ENCODE assay signal across 1 fruit fly cellular context in genomic region chr3R:22410537-22411360, dm6.
TF ChIP-seq lines count a peak whose summit lies in the region.

CG13850 (minus strand) TSS chr3R:22410915.
lqfR (plus strand) TSS chr3R:22411301.

TF ChIP-seq in whole organism, embryonic, 481 proteins besides CTCF, POLR2A, EP300 and RAD21 (continued from another document and continues in another):
- no peak for TF ChIP-seq CkIIα-i1 (GFP tag; IDR thresholded peaks at IDR 0.05; lab: Robert Waterston, UW)
- no peak for TF ChIP-seq unc-4 (GFP tag; IDR thresholded peaks at IDR 0.05; lab: Robert Waterston, UW; ENCODE audit: partially characterized antibody)
- TF ChIP-seq CG14710 (tag; optimal IDR thresholded peaks at IDR 0.05; lab: Kevin White, UChicago) = peak; percentile 84
- TF ChIP-seq phol (tag; optimal IDR thresholded peaks at IDR 0.05; lab: Kevin White, UChicago) = peak; percentile 75
- no peak; the same call in 2 of the 3 replicates for TF ChIP-seq CG11560 (tag; IDR thresholded peaks at IDR 0.05; lab: Robert Waterston, UW)
- TF ChIP-seq zen2 (GFP tag; IDR thresholded peaks at IDR 0.05; lab: Robert Waterston, UW; ENCODE audit: partially characterized antibody) = no peak
- peak; percentile 53; the same call in 1 of the 2 replicates for TF ChIP-seq esg (GFP tag; conservative IDR thresholded peaks at IDR 0.05; lab: Robert Waterston, UW)
- peak; percentile 38 for TF ChIP-seq ATbp (GFP tag; optimal IDR thresholded peaks at IDR 0.05; lab: Kevin White, UChicago)
- TF ChIP-seq abd-A (tag; optimal IDR thresholded peaks at IDR 0.05; lab: Kevin White, UChicago) = no peak
- TF ChIP-seq jigr1 (GFP tag; IDR thresholded peaks at IDR 0.05; lab: Robert Waterston, UW) = no peak
- TF ChIP-seq CG17829 (tag; optimal IDR thresholded peaks at IDR 0.05; lab: Kevin White, UChicago) = peak; percentile 54
- peak; percentile 65 for TF ChIP-seq CG11456 (GFP tag; IDR thresholded peaks at IDR 0.05; lab: Robert Waterston, UW)
- no peak for TF ChIP-seq gt (GFP tag; IDR thresholded peaks at IDR 0.05; lab: Robert Waterston, UW)
- peak; percentile 73 for TF ChIP-seq Usf (GFP tag; optimal IDR thresholded peaks at IDR 0.05; lab: Kevin White, UChicago)
- peak; percentile 80 for TF ChIP-seq Hmr (GFP tag; optimal IDR thresholded peaks at IDR 0.05; lab: Kevin White, UChicago)
- TF ChIP-seq CG10654 (GFP tag; optimal IDR thresholded peaks at IDR 0.05; lab: Kevin White, UChicago) = peak; percentile 81
- TF ChIP-seq Myb (GFP tag; optimal IDR thresholded peaks at IDR 0.05; lab: Kevin White, UChicago) = peak; percentile 83
- peak; percentile 59 for TF ChIP-seq CG3163 (GFP tag; optimal IDR thresholded peaks at IDR 0.05; lab: Kevin White, UChicago)
- peak; percentile 97 for TF ChIP-seq CG10267 (tag; optimal IDR thresholded peaks at IDR 0.05; lab: Kevin White, UChicago)
- no peak for TF ChIP-seq CG7745 (tag; optimal IDR thresholded peaks at IDR 0.05; lab: Kevin White, UChicago)
- no peak for TF ChIP-seq CG32772 (GFP tag; IDR thresholded peaks at IDR 0.05; lab: Robert Waterston, UW)
- TF ChIP-seq Optix (GFP tag; IDR thresholded peaks at IDR 0.05; lab: Robert Waterston, UW) = no peak
- TF ChIP-seq vfl (GFP tag; optimal IDR thresholded peaks at IDR 0.05; lab: Kevin White, UChicago) = peak; percentile 73
- TF ChIP-seq CG6791 (GFP tag; IDR thresholded peaks at IDR 0.05; lab: Robert Waterston, UW; ENCODE audit: partially characterized antibody) = no peak
- TF ChIP-seq Abd-B (GFP tag; optimal IDR thresholded peaks at IDR 0.05; lab: Kevin White, UChicago) = peak; percentile 79
- TF ChIP-seq pho (GFP tag; optimal IDR thresholded peaks at IDR 0.05; lab: Kevin White, UChicago) = peak; percentile 86
- no peak for TF ChIP-seq CG6175 (GFP tag; IDR thresholded peaks at IDR 0.05; lab: Robert Waterston, UW)
- TF ChIP-seq CG17359 (tag; optimal IDR thresholded peaks at IDR 0.05; lab: Kevin White, UChicago) = peak; percentile 54
- peak; percentile 84 to 88 for TF ChIP-seq dpn (GFP tag; optimal IDR thresholded peaks at IDR 0.05; lab: Kevin White, UChicago)
- peak; percentile 81 for TF ChIP-seq jumu (GFP tag; optimal IDR thresholded peaks at IDR 0.05; lab: Kevin White, UChicago)
- TF ChIP-seq CG16815 (GFP tag; optimal IDR thresholded peaks at IDR 0.05; lab: Kevin White, UChicago) = peak; percentile 83
- no peak for TF ChIP-seq chinmo (GFP tag; IDR thresholded peaks at IDR 0.05; lab: Robert Waterston, UW; ENCODE audit: partially characterized antibody)
- TF ChIP-seq Rfx (GFP tag; IDR thresholded peaks at IDR 0.05; lab: Robert Waterston, UW) = peak; percentile 86
- TF ChIP-seq Dp (GFP tag; optimal IDR thresholded peaks at IDR 0.05; lab: Kevin White, UChicago) = no peak
- peak; percentile 77 for TF ChIP-seq Ptx1 (GFP tag; IDR thresholded peaks at IDR 0.05; lab: Robert Waterston, UW)
- TF ChIP-seq crp (GFP tag; optimal IDR thresholded peaks at IDR 0.05; lab: Kevin White, UChicago) = peak; percentile 21 to 84
- no peak for TF ChIP-seq pan (optimal IDR thresholded peaks at IDR 0.05; lab: Kevin White, UChicago)
- TF ChIP-seq pan (GFP tag; optimal IDR thresholded peaks at IDR 0.05 in 1 of 2, IDR thresholded peaks at IDR 0.05 in 1 of 2) = no peak
- TF ChIP-seq amos (GFP tag; IDR thresholded peaks at IDR 0.05; lab: Robert Waterston, UW; ENCODE audit: partially characterized antibody) = no peak
- TF ChIP-seq ind (GFP tag; optimal IDR thresholded peaks at IDR 0.05; lab: Kevin White, UChicago) = peak; percentile 78
- TF ChIP-seq CG10321 (GFP tag; IDR thresholded peaks at IDR 0.05; lab: Robert Waterston, UW) = 0 out of 2 replicates have a peak, but pooled peaks have one; percentile 4
- peak; percentile 80 for TF ChIP-seq dm (GFP tag; optimal IDR thresholded peaks at IDR 0.05; lab: Kevin White, UChicago)
- peak; percentile 45; the same call in 1 of the 2 replicates for TF ChIP-seq Xrp1 (GFP tag; IDR thresholded peaks at IDR 0.05; lab: Robert Waterston, UW)
- no peak for TF ChIP-seq crol (GFP tag; IDR thresholded peaks at IDR 0.05; lab: Robert Waterston, UW)
- TF ChIP-seq B-H1 (GFP tag; IDR thresholded peaks at IDR 0.05; lab: Robert Waterston, UW) = no peak
- TF ChIP-seq Ets65A (GFP tag; lab: Kevin White, UChicago) = peak; percentile 99
- 0 out of 2 replicates have a peak, but pooled peaks have one; percentile 6 for TF ChIP-seq bbx (GFP tag; IDR thresholded peaks at IDR 0.05; lab: Robert Waterston, UW; ENCODE audit: partially characterized antibody)
- no peak for TF ChIP-seq ara (GFP tag; IDR thresholded peaks at IDR 0.05; lab: Robert Waterston, UW)
- peak; percentile 64 for TF ChIP-seq CG33557 (GFP tag; optimal IDR thresholded peaks at IDR 0.05; lab: Kevin White, UChicago)
- TF ChIP-seq zfh1 (GFP tag; IDR thresholded peaks at IDR 0.05; lab: Robert Waterston, UW) = peak; percentile 14; the same call in 1 of the 3 replicates
- TF ChIP-seq CG11695 (GFP tag; IDR thresholded peaks at IDR 0.05; lab: Robert Waterston, UW) = no peak
- no peak for TF ChIP-seq C15 (GFP tag; IDR thresholded peaks at IDR 0.05; lab: Robert Waterston, UW)
- TF ChIP-seq CG9437 (GFP tag; optimal IDR thresholded peaks at IDR 0.05; lab: Kevin White, UChicago) = peak; percentile 72
- peak in 1 of 2 experiments; percentile 16 for TF ChIP-seq insv (GFP tag; optimal IDR thresholded peaks at IDR 0.05; lab: Kevin White, UChicago)
- no peak for TF ChIP-seq z (GFP tag; IDR thresholded peaks at IDR 0.05; lab: Robert Waterston, UW)
- peak; percentile 78 for TF ChIP-seq CG1602 (GFP tag; optimal IDR thresholded peaks at IDR 0.05; lab: Kevin White, UChicago)
- peak; percentile 56 for TF ChIP-seq HHEX (GFP tag; optimal IDR thresholded peaks at IDR 0.05; lab: Kevin White, UChicago)
- peak; percentile 33 for TF ChIP-seq nerfin-1 (tag; optimal IDR thresholded peaks at IDR 0.05; lab: Kevin White, UChicago)
- TF ChIP-seq Oli (tag; optimal IDR thresholded peaks at IDR 0.05; lab: Kevin White, UChicago) = peak; percentile 66
- TF ChIP-seq CG14965 (GFP tag; optimal IDR thresholded peaks at IDR 0.05; lab: Kevin White, UChicago; ENCODE audit: borderline replicate concordance) = no peak
- peak; percentile 55 for TF ChIP-seq CG6689 (GFP tag; IDR thresholded peaks at IDR 0.05; lab: Robert Waterston, UW)
- TF ChIP-seq CG9817 (tag; optimal IDR thresholded peaks at IDR 0.05; lab: Kevin White, UChicago) = peak; percentile 79
- peak; percentile 75; the same call in 2 of the 3 replicates for TF ChIP-seq dysf (GFP tag; IDR thresholded peaks at IDR 0.05; lab: Robert Waterston, UW)
- no peak for TF ChIP-seq hth (optimal IDR thresholded peaks at IDR 0.05; lab: Kevin White, UChicago)
- TF ChIP-seq CG30431 (GFP tag; optimal IDR thresholded peaks at IDR 0.05; lab: Kevin White, UChicago) = peak; percentile 60
- no peak for TF ChIP-seq Awh (GFP tag; IDR thresholded peaks at IDR 0.05; lab: Robert Waterston, UW)
- TF ChIP-seq CG4820 (GFP tag; optimal IDR thresholded peaks at IDR 0.05; lab: Kevin White, UChicago) = peak; percentile 83
- peak; percentile 69 for TF ChIP-seq Dbx (GFP tag; IDR thresholded peaks at IDR 0.05; lab: Robert Waterston, UW)
- TF ChIP-seq Six4 (GFP tag; optimal IDR thresholded peaks at IDR 0.05; lab: Kevin White, UChicago) = peak; percentile 69
- no peak for TF ChIP-seq E2f2 (GFP tag; IDR thresholded peaks at IDR 0.05; lab: Robert Waterston, UW)
- peak; percentile 52 for TF ChIP-seq her (GFP tag; optimal IDR thresholded peaks at IDR 0.05; lab: Kevin White, UChicago)
- TF ChIP-seq Med (GFP tag; lab: Kevin White, UChicago) = peak; percentile 96
- no peak for TF ChIP-seq ap (GFP tag; IDR thresholded peaks at IDR 0.05; lab: Robert Waterston, UW)
- no peak for TF ChIP-seq CG7271 (tag; optimal IDR thresholded peaks at IDR 0.05; lab: Kevin White, UChicago)
- peak; percentile 78 for TF ChIP-seq pum (GFP tag; optimal IDR thresholded peaks at IDR 0.05; lab: Kevin White, UChicago)
- TF ChIP-seq Sry-β (GFP tag; optimal IDR thresholded peaks at IDR 0.05; lab: Kevin White, UChicago) = peak; percentile 97
- TF ChIP-seq gsb (GFP tag; IDR thresholded peaks at IDR 0.05; lab: Robert Waterston, UW) = no peak
- TF ChIP-seq CG2678 (tag; optimal IDR thresholded peaks at IDR 0.05; lab: Kevin White, UChicago) = no peak
- TF ChIP-seq zfh2 (GFP tag; optimal IDR thresholded peaks at IDR 0.05; lab: Kevin White, UChicago) = peak; percentile 92
- TF ChIP-seq dimm (GFP tag; IDR thresholded peaks at IDR 0.05; lab: Robert Waterston, UW) = no peak
- no peak for TF ChIP-seq grn (GFP tag; optimal IDR thresholded peaks at IDR 0.05; lab: Kevin White, UChicago)
- TF ChIP-seq sens-2 (GFP tag; IDR thresholded peaks at IDR 0.05; lab: Robert Waterston, UW) = no peak
- TF ChIP-seq az2 (GFP tag; optimal IDR thresholded peaks at IDR 0.05; lab: Kevin White, UChicago) = peak; percentile 71
- peak; percentile 55 for TF ChIP-seq pzg (GFP tag; optimal IDR thresholded peaks at IDR 0.05; lab: Kevin White, UChicago)
- TF ChIP-seq zen (tag; optimal IDR thresholded peaks at IDR 0.05; lab: Kevin White, UChicago) = peak; percentile 29
- TF ChIP-seq p53 (GFP tag; optimal IDR thresholded peaks at IDR 0.05; lab: Kevin White, UChicago) = no peak
- TF ChIP-seq sima (GFP tag; optimal IDR thresholded peaks at IDR 0.05; lab: Kevin White, UChicago) = no peak
- TF ChIP-seq lbe (GFP tag; optimal IDR thresholded peaks at IDR 0.05; lab: Kevin White, UChicago) = peak; percentile 38
- no peak for TF ChIP-seq usp (GFP tag; optimal IDR thresholded peaks at IDR 0.05; lab: Kevin White, UChicago)
- peak; percentile 21 for TF ChIP-seq CG3065 (GFP tag; optimal IDR thresholded peaks at IDR 0.05; lab: Kevin White, UChicago)
- peak; percentile 77 for TF ChIP-seq CG12155 (GFP tag; optimal IDR thresholded peaks at IDR 0.05; lab: Kevin White, UChicago)
- peak; percentile 71 for TF ChIP-seq pb (GFP tag; optimal IDR thresholded peaks at IDR 0.05; lab: Kevin White, UChicago)
- TF ChIP-seq CG3995 (GFP tag; optimal IDR thresholded peaks at IDR 0.05; lab: Kevin White, UChicago) = peak; percentile 69
- TF ChIP-seq Sin3A (optimal IDR thresholded peaks at IDR 0.05; lab: Kevin White, UChicago) = peak; percentile 80
- peak; percentile 68 for TF ChIP-seq trh (GFP tag; optimal IDR thresholded peaks at IDR 0.05; lab: Kevin White, UChicago)
- peak; percentile 70 for TF ChIP-seq CG12104 (GFP tag; optimal IDR thresholded peaks at IDR 0.05; lab: Kevin White, UChicago)
- TF ChIP-seq CG15073 (GFP tag; optimal IDR thresholded peaks at IDR 0.05; lab: Kevin White, UChicago) = no peak
- TF ChIP-seq CG3281 (GFP tag; optimal IDR thresholded peaks at IDR 0.05; lab: Kevin White, UChicago) = peak; percentile 67
- TF ChIP-seq Fer1 (GFP tag; optimal IDR thresholded peaks at IDR 0.05; lab: Kevin White, UChicago) = no peak
- TF ChIP-seq Ssrp (tag; optimal IDR thresholded peaks at IDR 0.05; lab: Kevin White, UChicago) = peak; percentile 60
- peak; percentile 58 for TF ChIP-seq CG10462 (GFP tag; optimal IDR thresholded peaks at IDR 0.05; lab: Kevin White, UChicago)
- no peak; the same call in none of the 2 replicates for TF ChIP-seq H2.0 (GFP tag; IDR thresholded peaks at IDR 0.05; lab: Robert Waterston, UW)
- no peak for TF ChIP-seq CG4730 (GFP tag; IDR thresholded peaks at IDR 0.05; lab: Robert Waterston, UW)
- peak; percentile 11 for TF ChIP-seq CG30020 (tag; optimal IDR thresholded peaks at IDR 0.05; lab: Kevin White, UChicago)
- peak; percentile 38 for TF ChIP-seq fd3F (GFP tag; optimal IDR thresholded peaks at IDR 0.05; lab: Kevin White, UChicago)
- no peak for TF ChIP-seq h (optimal IDR thresholded peaks at IDR 0.05; lab: Kevin White, UChicago)
- no peak for TF ChIP-seq Jarid2 (GFP tag; optimal IDR thresholded peaks at IDR 0.05; lab: Kevin White, UChicago)
- peak; percentile 45; the same call in 1 of the 3 replicates for TF ChIP-seq ken (GFP tag; IDR thresholded peaks at IDR 0.05; lab: Robert Waterston, UW)
- peak; percentile 80 for TF ChIP-seq caup (GFP tag; optimal IDR thresholded peaks at IDR 0.05; lab: Kevin White, UChicago; ENCODE audit: severe bottlenecking)
- no peak for TF ChIP-seq Scr (GFP tag; IDR thresholded peaks at IDR 0.05; lab: Robert Waterston, UW; ENCODE audit: partially characterized antibody)
- TF ChIP-seq Mes4 (GFP tag; optimal IDR thresholded peaks at IDR 0.05; lab: Kevin White, UChicago) = peak; percentile 26
- no peak for TF ChIP-seq Opbp (GFP tag; IDR thresholded peaks at IDR 0.05; lab: Robert Waterston, UW; ENCODE audit: partially characterized antibody)
- peak; percentile 19 for TF ChIP-seq CG17912 (GFP tag; optimal IDR thresholded peaks at IDR 0.05; lab: Kevin White, UChicago)
- no peak for TF ChIP-seq hb (GFP tag; IDR thresholded peaks at IDR 0.05; lab: Robert Waterston, UW; ENCODE audit: partially characterized antibody)
- TF ChIP-seq ERR (GFP tag; optimal IDR thresholded peaks at IDR 0.05; lab: Kevin White, UChicago) = peak; percentile 31
- TF ChIP-seq stc (GFP tag; IDR thresholded peaks at IDR 0.05; lab: Robert Waterston, UW) = no peak; the same call in 1 of the 2 replicates
- TF ChIP-seq Lim3 (GFP tag; IDR thresholded peaks at IDR 0.05; lab: Robert Waterston, UW) = no peak
- TF ChIP-seq CG18011 (GFP tag; optimal IDR thresholded peaks at IDR 0.05; lab: Kevin White, UChicago) = peak; percentile 36
- no peak for TF ChIP-seq ro (GFP tag; IDR thresholded peaks at IDR 0.05; lab: Robert Waterston, UW)
- TF ChIP-seq CG18619 (GFP tag; optimal IDR thresholded peaks at IDR 0.05; lab: Kevin White, UChicago) = peak; percentile 77
- TF ChIP-seq CG11398 (GFP tag; optimal IDR thresholded peaks at IDR 0.05; lab: Kevin White, UChicago) = peak; percentile 48
- peak; percentile 52 for TF ChIP-seq CG8089 (GFP tag; optimal IDR thresholded peaks at IDR 0.05; lab: Kevin White, UChicago)
- TF ChIP-seq CG42726 (GFP tag; IDR thresholded peaks at IDR 0.05; lab: Robert Waterston, UW; ENCODE audit: partially characterized antibody) = no peak
- peak; percentile 66 for TF ChIP-seq CG18764 (GFP tag; optimal IDR thresholded peaks at IDR 0.05; lab: Kevin White, UChicago)
- TF ChIP-seq CG3847 (GFP tag; IDR thresholded peaks at IDR 0.05; lab: Robert Waterston, UW) = peak; percentile 79
- TF ChIP-seq H15 (GFP tag; IDR thresholded peaks at IDR 0.05; lab: Robert Waterston, UW) = no peak; the same call in 1 of the 3 replicates
- TF ChIP-seq CG16813 (GFP tag; IDR thresholded peaks at IDR 0.05; lab: Robert Waterston, UW; ENCODE audit: partially characterized antibody) = no peak
- peak; percentile 84 for TF ChIP-seq Xbp1 (GFP tag; optimal IDR thresholded peaks at IDR 0.05; lab: Kevin White, UChicago)
- no peak for TF ChIP-seq scrt (GFP tag; optimal IDR thresholded peaks at IDR 0.05; lab: Kevin White, UChicago)
- TF ChIP-seq CrebB (tag; optimal IDR thresholded peaks at IDR 0.05; lab: Kevin White, UChicago) = no peak
- TF ChIP-seq CG4707 (GFP tag; optimal IDR thresholded peaks at IDR 0.05; lab: Kevin White, UChicago) = no peak
- peak; percentile 84 for TF ChIP-seq CG13775 (GFP tag; optimal IDR thresholded peaks at IDR 0.05; lab: Kevin White, UChicago)
